Fruit fly (Drosophila melanogaster) whole organism, embryonic: Measurements from ENCODE around the gene Tailor.

ENCODE experiments used
- Adf1 ChIP-seq: fragments of 200-800 bp; sonication (Bioruptor generic); IDR thresholded peaks from 2 replicates; pipeline ENCODE4 v1.3.6; 2022; ENCODE audit warnings: missing biosample characterization, missing genetic modification characterization
- CG10147 ChIP-seq: fragments of 200-800 bp; sonication (Bioruptor generic); optimal IDR thresholded peaks from 2 replicates; lab custom pipeline; 2019; ENCODE audit warnings: missing biosample characterization, mild to moderate bottlenecking, missing genetic modification characterization, moderate library complexity
- CG10321 ChIP-seq: fragments of 200-800 bp; sonication (Bioruptor generic); IDR thresholded peaks from 2 replicates; pipeline ENCODE4 v1.3.6; 2022; ENCODE audit warnings: missing biosample characterization, missing genetic modification characterization
- CG10431 ChIP-seq: fragments of 200-800 bp; sonication (Bioruptor generic); optimal IDR thresholded peaks from 3 replicates; lab custom pipeline; 2018; ENCODE audit warnings: missing biosample characterization, mild to moderate bottlenecking, missing genetic modification characterization
- CG10543 ChIP-seq: fragments of 200-800 bp; sonication (Bioruptor generic); optimal IDR thresholded peaks from 3 replicates; lab custom pipeline; 2017; ENCODE audit warnings: missing biosample characterization, mild to moderate bottlenecking, missing genetic modification characterization, moderate library complexity
- CG11456 ChIP-seq: fragments of 200-800 bp; sonication (Bioruptor generic); IDR thresholded peaks from 3 replicates; pipeline ENCODE4 v1.3.6; 2022; ENCODE audit warnings: missing biosample characterization, missing genetic modification characterization
- CG12104 ChIP-seq: fragments of 200-800 bp; sonication (Bioruptor generic); optimal IDR thresholded peaks from 3 replicates; lab custom pipeline; 2016; ENCODE audit warnings: missing biosample characterization, missing genetic modification characterization
- CG1233 ChIP-seq: fragments of 200-800 bp; sonication (Bioruptor generic); optimal IDR thresholded peaks from 4 replicates; lab custom pipeline; 2018; ENCODE audit warnings: missing biosample characterization, mild to moderate bottlenecking, missing genetic modification characterization
- CG12769 ChIP-seq: fragments of 200-800 bp; sonication (Bioruptor generic); optimal IDR thresholded peaks from 2 replicates; lab custom pipeline; 2019; ENCODE audit warnings: missing biosample characterization, mild to moderate bottlenecking, missing genetic modification characterization, moderate library complexity
- CG14860 ChIP-seq: fragments of 200-800 bp; sonication (Bioruptor generic); IDR thresholded peaks from 3 replicates; pipeline ENCODE4 v1.3.6; 2022; ENCODE audit warnings: missing biosample characterization, missing genetic modification characterization; ENCODE audit not compliant: partially characterized antibody
- CG1832 ChIP-seq: fragments of 200-800 bp; sonication (Bioruptor generic); optimal IDR thresholded peaks from 2 replicates; lab custom pipeline; 2017; ENCODE audit warnings: missing biosample characterization, mild to moderate bottlenecking, missing genetic modification characterization, inconsistent platforms
- CG2129 ChIP-seq: fragments of 200-800 bp; sonication (Bioruptor generic); IDR thresholded peaks from 2 replicates; pipeline ENCODE4 v1.3.6; 2022; ENCODE audit warnings: missing biosample characterization, missing genetic modification characterization; ENCODE audit not compliant: partially characterized antibody
- CG2202 ChIP-seq: fragments of 200-800 bp; sonication (Bioruptor generic); optimal IDR thresholded peaks from 2 replicates; lab custom pipeline; 2018; ENCODE audit warnings: missing biosample characterization, mild to moderate bottlenecking, missing genetic modification characterization
- CG3995 ChIP-seq: fragments of 200-800 bp; sonication (Bioruptor generic); optimal IDR thresholded peaks from 3 replicates; lab custom pipeline; 2016; ENCODE audit warnings: missing biosample characterization, missing genetic modification characterization
- CG4360 ChIP-seq: fragments of 200-800 bp; sonication (Bioruptor generic); IDR thresholded peaks from 2 replicates; pipeline ENCODE4 v1.3.6; 2022; ENCODE audit warnings: missing biosample characterization, missing genetic modification characterization
- CG4707 ChIP-seq: fragments of 200-800 bp; sonication (Bioruptor generic); optimal IDR thresholded peaks from 2 replicates; lab custom pipeline; 2018; ENCODE audit warnings: missing biosample characterization, mild to moderate bottlenecking, missing genetic modification characterization, moderate library complexity
- CG6254 ChIP-seq: fragments of 200-800 bp; sonication (Bioruptor generic); optimal IDR thresholded peaks from 3 replicates; lab custom pipeline; 2017; ENCODE audit warnings: mild to moderate bottlenecking, missing biosample characterization, missing genetic modification reagents, missing genetic modification characterization
- CG7271 ChIP-seq: fragments of 200-800 bp; sonication (Bioruptor generic); optimal IDR thresholded peaks from 2 replicates; lab custom pipeline; 2018; ENCODE audit warnings: missing biosample characterization, mild to moderate bottlenecking, missing genetic modification characterization, moderate library complexity
- CG7987 ChIP-seq: fragments of 200-800 bp; sonication (Bioruptor generic); optimal IDR thresholded peaks from 2 replicates; lab custom pipeline; 2018; ENCODE audit warnings: missing biosample characterization, mild to moderate bottlenecking, missing genetic modification characterization, moderate library complexity
- CG8944 ChIP-seq: fragments of 200-800 bp; sonication (Bioruptor generic); optimal IDR thresholded peaks from 3 replicates; lab custom pipeline; 2016; ENCODE audit warnings: missing biosample characterization, missing genetic modification characterization
- Dbx ChIP-seq: fragments of 200-800 bp; sonication (Bioruptor generic); IDR thresholded peaks from 3 replicates; pipeline ENCODE4 v1.3.6; 2022; ENCODE audit warnings: missing biosample characterization, missing genetic modification characterization
- Dref ChIP-seq: fragments of 200-800 bp; sonication (Bioruptor generic); IDR thresholded peaks from 2 replicates; pipeline ENCODE4 v1.3.6; 2022; ENCODE audit warnings: missing biosample characterization, missing genetic modification characterization
- Drgx ChIP-seq: fragments of 200-800 bp; sonication (Bioruptor generic); IDR thresholded peaks from 2 replicates; pipeline ENCODE4 v1.3.6; 2022; ENCODE audit warnings: missing biosample characterization, missing genetic modification characterization
- Fer2 ChIP-seq: fragments of 200-800 bp; sonication (Bioruptor generic); optimal IDR thresholded peaks from 2 replicates; lab custom pipeline; 2018; ENCODE audit warnings: missing biosample characterization, mild to moderate bottlenecking, missing genetic modification characterization, moderate library complexity
- H2.0 ChIP-seq: fragments of 200-800 bp; sonication (Bioruptor generic); IDR thresholded peaks from 2 replicates; pipeline ENCODE4 v1.3.6; 2022; ENCODE audit warnings: missing biosample characterization, missing genetic modification characterization
- Hand ChIP-seq: fragments of 200-800 bp; sonication (Bioruptor generic); optimal IDR thresholded peaks from 2 replicates; lab custom pipeline; 2017; ENCODE audit warnings: mild to moderate bottlenecking, missing biosample characterization, missing genetic modification reagents, missing genetic modification characterization
- Hsf ChIP-seq: fragments of 200-800 bp; sonication (Bioruptor generic); optimal IDR thresholded peaks from 3 replicates; lab custom pipeline; 2016; ENCODE audit warnings: missing biosample characterization, missing genetic modification characterization
- NC2α ChIP-seq: fragments of 200-800 bp; sonication (Bioruptor generic); optimal IDR thresholded peaks from 2 replicates; lab custom pipeline; 2016; ENCODE audit warnings: missing biosample characterization, missing genetic modification characterization
- NfI ChIP-seq: fragments of 200-800 bp; sonication (Bioruptor generic); optimal IDR thresholded peaks from 3 replicates; lab custom pipeline; 2018; ENCODE audit warnings: missing biosample characterization, mild to moderate bottlenecking, missing genetic modification characterization, moderate library complexity
- PHDP ChIP-seq: fragments of 200-800 bp; sonication (Bioruptor generic); optimal IDR thresholded peaks from 3 replicates; lab custom pipeline; 2018; ENCODE audit warnings: missing biosample characterization, mild to moderate bottlenecking, missing genetic modification characterization, moderate library complexity
- Six4 ChIP-seq: fragments of 200-800 bp; sonication (Bioruptor generic); optimal IDR thresholded peaks from 2 replicates; lab custom pipeline; 2016; ENCODE audit warnings: missing biosample characterization, missing genetic modification characterization
- al ChIP-seq: fragments of 200-800 bp; sonication (Bioruptor generic); IDR thresholded peaks from 2 replicates; pipeline ENCODE4 v1.3.6; 2022; ENCODE audit warnings: missing biosample characterization, missing genetic modification characterization
- ap ChIP-seq: fragments of 200-800 bp; sonication (Bioruptor generic); IDR thresholded peaks from 2 replicates; pipeline ENCODE4 v1.3.6; 2022; ENCODE audit warnings: missing biosample characterization, missing genetic modification characterization
- ase ChIP-seq: fragments of 200-800 bp; sonication (Bioruptor generic); IDR thresholded peaks from 3 replicates; pipeline ENCODE4 v1.3.6; 2022; ENCODE audit warnings: missing biosample characterization, missing genetic modification characterization
- az2 ChIP-seq: fragments of 200-800 bp; sonication (Bioruptor generic); optimal IDR thresholded peaks from 3 replicates; lab custom pipeline; 2016; ENCODE audit warnings: missing biosample characterization, missing genetic modification characterization
- bcd ChIP-seq: fragments of 200-800 bp; sonication (Bioruptor generic); optimal IDR thresholded peaks from 2 replicates; lab custom pipeline; 2017; ENCODE audit warnings: missing biosample characterization, mild to moderate bottlenecking, missing genetic modification characterization
- cas ChIP-seq: fragments of 200-800 bp; sonication (Bioruptor generic); IDR thresholded peaks from 2 replicates; pipeline ENCODE4 v1.3.6; 2022; ENCODE audit warnings: missing biosample characterization, missing genetic modification characterization
- cwo ChIP-seq: fragments of 200-800 bp; sonication (Bioruptor generic); optimal IDR thresholded peaks from 3 replicates; lab custom pipeline; 2017; ENCODE audit warnings: missing biosample characterization, missing genetic modification characterization, mild to moderate bottlenecking, moderate library complexity, missing genetic modification reagents
- dimm ChIP-seq: fragments of 200-800 bp; sonication (Bioruptor generic); IDR thresholded peaks from 2 replicates; pipeline ENCODE4 v1.3.6; 2022; ENCODE audit warnings: missing biosample characterization, missing genetic modification characterization
- dmrt11E ChIP-seq: fragments of 200-800 bp; sonication (Bioruptor generic); optimal IDR thresholded peaks from 3 replicates; lab custom pipeline; 2018; ENCODE audit warnings: missing biosample characterization, mild to moderate bottlenecking, missing genetic modification characterization, moderate library complexity
- emc ChIP-seq: fragments of 200-800 bp; sonication (Bioruptor generic); optimal IDR thresholded peaks from 2 replicates; lab custom pipeline; 2016; ENCODE audit warnings: missing biosample characterization, missing genetic modification characterization
- exex ChIP-seq: fragments of 200-800 bp; sonication (Bioruptor generic); optimal IDR thresholded peaks from 4 replicates; lab custom pipeline; 2018; ENCODE audit warnings: missing biosample characterization, mild to moderate bottlenecking, missing genetic modification characterization, moderate library complexity
- fd102C ChIP-seq: fragments of 200-800 bp; sonication (Bioruptor generic); optimal IDR thresholded peaks from 2 replicates; lab custom pipeline; 2018; ENCODE audit warnings: missing biosample characterization, mild to moderate bottlenecking, missing genetic modification characterization, moderate library complexity
- klu ChIP-seq: fragments of 200-800 bp; sonication (Bioruptor generic); IDR thresholded peaks from 2 replicates; pipeline ENCODE4 v1.3.6; 2022; ENCODE audit warnings: missing biosample characterization, missing genetic modification characterization
- mam ChIP-seq: fragments of 200-800 bp; sonication (Bioruptor generic); optimal IDR thresholded peaks from 3 replicates; lab custom pipeline; 2016; ENCODE audit warnings: missing biosample characterization, missing genetic modification characterization
- nau ChIP-seq: fragments of 200-800 bp; sonication (Bioruptor generic); optimal IDR thresholded peaks from 3 replicates; lab custom pipeline; 2017; ENCODE audit warnings: missing biosample characterization, mild to moderate bottlenecking, missing genetic modification characterization, missing genetic modification reagents
- pfk ChIP-seq: fragments of 200-800 bp; sonication (Bioruptor generic); optimal IDR thresholded peaks from 2 replicates; lab custom pipeline; 2018; ENCODE audit warnings: missing biosample characterization, mild to moderate bottlenecking, missing genetic modification characterization, moderate library complexity
- sna ChIP-seq: fragments of 200-800 bp; sonication (Bioruptor generic); IDR thresholded peaks from 2 replicates; pipeline ENCODE4 v1.3.6; 2022; ENCODE audit warnings: missing biosample characterization, missing genetic modification characterization; ENCODE audit not compliant: partially characterized antibody
- ttk ChIP-seq: fragments of 200-800 bp; sonication (Bioruptor generic); IDR thresholded peaks from 2 replicates; pipeline ENCODE4 v2.1.2; 2022; ENCODE audit warnings: missing biosample characterization, missing genetic modification characterization
- vfl ChIP-seq: fragments of 200-800 bp; sonication (Bioruptor generic); optimal IDR thresholded peaks from 2 replicates; lab custom pipeline; 2016; ENCODE audit warnings: missing biosample characterization, missing genetic modification characterization

The Tailor gene

DNA sequence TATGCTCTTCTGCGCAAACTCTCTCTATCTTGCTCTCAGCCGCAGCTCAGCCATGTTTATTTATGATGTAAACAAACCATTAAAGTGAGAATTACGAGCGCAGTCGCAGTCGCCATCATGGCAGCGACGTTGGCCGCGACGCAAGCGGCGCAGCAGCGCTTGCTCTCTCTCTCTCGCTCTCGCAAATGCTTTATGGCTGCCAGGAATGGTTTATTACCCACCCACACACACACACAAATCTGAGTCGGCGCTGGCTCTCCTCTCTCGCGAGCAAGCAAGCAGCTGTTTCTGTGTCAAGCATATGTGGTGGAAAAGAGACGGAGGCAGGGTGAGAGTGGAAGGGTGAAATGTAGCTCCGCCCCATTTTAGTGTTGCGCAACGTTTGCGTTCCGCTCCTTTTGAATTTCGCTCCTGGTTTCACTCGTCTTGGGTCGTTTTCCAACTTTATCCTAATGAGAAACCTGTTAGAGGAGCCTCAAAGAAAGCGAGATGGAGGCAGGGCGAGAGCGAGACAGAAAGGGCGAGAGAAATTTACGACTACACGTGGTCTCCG is 48.6 kb downstream of the Tailor start (continued):
- TF ChIP-seq CG14860 = 0 out of 3 replicates have a peak, but pooled peaks have one; percentile 29
- no peak for TF ChIP-seq ase
- TF ChIP-seq klu (GFP tag; lab: Robert Waterston, UW) = no peak
- peak; percentile 95 for TF ChIP-seq CG1832 (GFP tag; lab: Kevin White, UChicago)
- TF ChIP-seq H2.0 (GFP tag; lab: Robert Waterston, UW) = no peak
- TF ChIP-seq CG10321 (GFP tag; lab: Robert Waterston, UW) = peak; percentile 88
- TF ChIP-seq Hsf (GFP tag; lab: Kevin White, UChicago) = no peak
- no peak for TF ChIP-seq al (GFP tag; lab: Robert Waterston, UW)
- TF ChIP-seq cwo (GFP tag; lab: Kevin White, UChicago) = no peak
- no peak for TF ChIP-seq cas
- TF ChIP-seq Adf1 = peak; percentile 100
- TF ChIP-seq bcd (GFP tag; lab: Kevin White, UChicago) = peak; percentile 1
- no peak for TF ChIP-seq NfI (GFP tag; lab: Kevin White, UChicago)
- TF ChIP-seq CG11456 (GFP tag; lab: Robert Waterston, UW) = no peak
- TF ChIP-seq sna (GFP tag; lab: Robert Waterston, UW) = no peak
- TF ChIP-seq CG7987 = no peak
- TF ChIP-seq nau = peak; percentile 64
- TF ChIP-seq ttk = no peak; the same call in 1 of the 2 replicates
- TF ChIP-seq CG4707 = no peak
- TF ChIP-seq CG3995 (GFP tag; lab: Kevin White, UChicago) = no peak
- no peak for TF ChIP-seq CG10147 (GFP tag; lab: Kevin White, UChicago)
- no peak for TF ChIP-seq Six4 (GFP tag; lab: Kevin White, UChicago)
- no peak for TF ChIP-seq CG12769
- no peak for TF ChIP-seq emc (GFP tag; lab: Kevin White, UChicago)
- TF ChIP-seq Dbx (GFP tag; lab: Robert Waterston, UW) = no peak
- TF ChIP-seq CG8944 = no peak
- no peak for TF ChIP-seq ap (GFP tag; lab: Robert Waterston, UW)
- TF ChIP-seq CG10431 (GFP tag; lab: Kevin White, UChicago) = no peak
- TF ChIP-seq CG10543 (GFP tag; lab: Kevin White, UChicago) = peak; percentile 27
- TF ChIP-seq fd102C (GFP tag; lab: Kevin White, UChicago) = peak; percentile 57
- TF ChIP-seq Dref = no peak
- no peak for TF ChIP-seq dimm
- TF ChIP-seq CG1233 (GFP tag; lab: Kevin White, UChicago) = no peak
- TF ChIP-seq PHDP = no peak
- no peak for TF ChIP-seq Hand (GFP tag; lab: Kevin White, UChicago)
- no peak for TF ChIP-seq az2 (GFP tag; lab: Kevin White, UChicago)
- peak; percentile 0 for TF ChIP-seq CG2202 (tag; lab: Kevin White, UChicago)
- TF ChIP-seq vfl = peak; percentile 18
- TF ChIP-seq CG2129 (GFP tag; lab: Robert Waterston, UW) = no peak
- no peak for TF ChIP-seq dmrt11E
- TF ChIP-seq CG6254 = no peak
- 0 out of 2 replicates have a peak, but pooled peaks have one; percentile 39 for TF ChIP-seq CG4360
- TF ChIP-seq CG7271 (tag; lab: Kevin White, UChicago) = no peak
- peak; percentile 28 for TF ChIP-seq pfk (GFP tag; lab: Kevin White, UChicago)
- peak; percentile 31 for TF ChIP-seq mam
- no peak for TF ChIP-seq Drgx (GFP tag; lab: Robert Waterston, UW)
- no peak for TF ChIP-seq NC2α (GFP tag; lab: Kevin White, UChicago)
- TF ChIP-seq exex (tag; lab: Kevin White, UChicago) = no peak
- TF ChIP-seq Fer2 (tag; lab: Kevin White, UChicago) = no peak
- TF ChIP-seq CG12104 (GFP tag; lab: Kevin White, UChicago) = no peak
